Worm (Caenorhabditis elegans) whole organism, early embryonic: ENCODE measurements around the gene srz-42.

ENCODE experiments used
- B0310.2 ChIP-seq: sonication (generic microtip); optimal IDR thresholded peaks from 2 replicates; lab custom pipeline; 2016; ENCODE audit warnings: mild to moderate bottlenecking, missing genetic modification characterization, missing compliant biosample characterization
- F13C5.2 ChIP-seq: sonication (generic microtip); optimal IDR thresholded peaks from 2 replicates; lab custom pipeline; 2017; ENCODE audit warnings: mild to moderate bottlenecking, missing genetic modification characterization, inconsistent platforms, missing compliant biosample characterization
- ama-1 ChIP-seq: fragments of 150-350 bp; optimal IDR thresholded peaks from 2 replicates; lab custom pipeline; 2014
- ceh-13 ChIP-seq: fragments of 200-800 bp; sonication (Bioruptor generic); optimal IDR thresholded peaks from 2 replicates; lab custom pipeline; 2018; ENCODE audit warnings: mild to moderate bottlenecking, missing genetic modification characterization, missing compliant biosample characterization
- ceh-36 ChIP-seq: sonication (generic microtip); optimal IDR thresholded peaks from 2 replicates; lab custom pipeline; 2016; ENCODE audit warnings: missing genetic modification characterization, inconsistent platforms, missing compliant biosample characterization
- flt-1 ChIP-seq: fragments of 200-800 bp; sonication (Bioruptor generic); IDR thresholded peaks from 2 replicates; pipeline ENCODE4 v1.3.6; 2022; ENCODE audit warnings: missing genetic modification characterization, missing compliant biosample characterization
- hmbx-1 ChIP-seq: sonication (generic microtip); optimal IDR thresholded peaks from 2 replicates; lab custom pipeline; 2016; ENCODE audit warnings: mild to moderate bottlenecking, missing genetic modification characterization, missing compliant biosample characterization
- hmg-4 ChIP-seq: fragments of 200-800 bp; sonication (Bioruptor generic); optimal IDR thresholded peaks from 2 replicates; lab custom pipeline; 2018; ENCODE audit warnings: mild to moderate bottlenecking, missing genetic modification characterization, missing compliant biosample characterization
- pes-1 ChIP-seq: fragments of 200-800 bp; sonication (Bioruptor generic); IDR thresholded peaks from 2 replicates; pipeline ENCODE4 v1.3.6; 2022; ENCODE audit warnings: missing genetic modification reagents, missing genetic modification characterization, missing compliant biosample characterization
- scrt-1 ChIP-seq: fragments of 200-800 bp; sonication (Bioruptor generic); IDR thresholded peaks from 2 replicates; pipeline ENCODE4 v1.3.6; 2022; ENCODE audit warnings: missing genetic modification characterization, missing compliant biosample characterization
- sea-1 ChIP-seq: fragments of 200-800 bp; sonication (Bioruptor generic); conservative IDR thresholded peaks from 2 replicates; pipeline ENCODE4 v1.3.6; 2022; ENCODE audit warnings: missing genetic modification characterization, missing compliant biosample characterization
- tbx-37 ChIP-seq: fragments of 200-800 bp; sonication (Bioruptor generic); conservative IDR thresholded peaks from 2 replicates; pipeline ENCODE4 v1.3.6; 2022; ENCODE audit warnings: missing genetic modification reagents, missing genetic modification characterization, missing compliant biosample characterization
- tra-4 ChIP-seq: sonication (generic microtip); optimal IDR thresholded peaks from 2 replicates; lab custom pipeline; 2017; ENCODE audit warnings: missing genetic modification characterization, missing compliant biosample characterization

- TF ChIP-seq ama-1 (lab: Kevin White, UChicago) = no peak
- TF ChIP-seq F13C5.2 (tag; lab: Kevin White, UChicago) = no peak
- no peak for TF ChIP-seq hmbx-1
- TF ChIP-seq ceh-36 (tag; lab: Kevin White, UChicago) = no peak
- TF ChIP-seq flt-1 (GFP tag; lab: Robert Waterston, UW) = no peak
- TF ChIP-seq pes-1 (GFP tag; lab: Robert Waterston, UW) = no peak
- TF ChIP-seq B0310.2 (tag; lab: Kevin White, UChicago) = no peak
- no peak for TF ChIP-seq ceh-13 (GFP tag; lab: Kevin White, UChicago)
- TF ChIP-seq tbx-37 (GFP tag; lab: Robert Waterston, UW) = no peak
- TF ChIP-seq hmg-4 (GFP tag; lab: Kevin White, UChicago) = no peak
- no peak for TF ChIP-seq sea-1 (GFP tag; lab: Robert Waterston, UW)
- no peak for TF ChIP-seq tra-4 (tag; lab: Kevin White, UChicago)
- TF ChIP-seq scrt-1 (GFP tag; lab: Robert Waterston, UW) = no peak
These were observed 46.2 kb upstream of the srz-42 start for ce11 chrIV:14082956-14083355.
